Worm (Caenorhabditis elegans) whole organism, mixed stage, embryonic: ENCODE data around the gene F16G10.5.

Source experiments
- ceh-83 ChIP-seq: fragments of 200-800 bp; sonication (Bioruptor generic); optimal IDR thresholded peaks from 2 replicates; lab custom pipeline; 2018; ENCODE audit warnings: mild to moderate bottlenecking, missing genetic modification characterization, missing compliant biosample characterization
- nhr-237 ChIP-seq: fragments of 150-350 bp; optimal IDR thresholded peaks from 2 replicates; lab custom pipeline; 2014; ENCODE audit warnings: missing biosample characterization, missing genetic modification characterization
- nhr-28 ChIP-seq: fragments of 150-350 bp; optimal IDR thresholded peaks from 2 replicates; lab custom pipeline; 2014; ENCODE audit warnings: missing biosample characterization, missing genetic modification characterization
- snpc-4 ChIP-seq: fragments of 150-350 bp; optimal IDR thresholded peaks from 2 replicates; lab custom pipeline; 2014; ENCODE audit warnings: missing biosample characterization, missing genetic modification characterization
- unc-62 ChIP-seq: fragments of 150-350 bp; optimal IDR thresholded peaks from 2 replicates; lab custom pipeline; 2014; ENCODE audit warnings: missing biosample characterization, missing genetic modification reagents, missing genetic modification characterization

DNA sequence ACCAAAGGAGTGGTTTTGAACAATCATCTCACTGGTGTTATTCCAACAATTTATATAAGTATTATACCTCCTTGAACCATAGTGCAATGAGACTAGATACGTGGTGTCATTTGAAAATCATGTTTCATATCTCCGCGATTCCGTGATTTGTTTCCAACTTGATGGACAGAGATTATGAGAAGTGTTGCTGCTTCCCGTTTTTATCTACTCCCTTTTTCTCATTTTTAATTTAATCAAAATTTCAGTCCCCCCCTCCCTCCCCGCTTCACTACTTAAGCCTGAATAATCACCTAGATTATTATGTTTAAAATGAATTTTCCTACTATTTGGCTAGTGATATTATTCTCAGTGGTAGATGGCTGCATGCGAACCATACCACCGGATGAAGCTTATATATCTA, 5.0 kb downstream of the F16G10.5 start, which contains the start of gene F16G10.3:
- no peak for TF ChIP-seq snpc-4 (tag; lab: Kevin White, UChicago)
- no peak for TF ChIP-seq unc-62 (GFP tag; lab: Kevin White, UChicago)
- no peak for TF ChIP-seq nhr-28
- no peak for TF ChIP-seq ceh-83 (GFP tag; lab: Kevin White, UChicago)
- TF ChIP-seq nhr-237 = no peak
